Fruit fly (Drosophila melanogaster): Measurements from ENCODE around the gene CG11586.

CG11586 gene

dm6 chr3L:4307691-4308383 lies 45.6 kb upstream of the CG11586 start, which contains the start of gene dyl (continued):
- TF ChIP-seq CG18011 (GFP tag; optimal IDR thresholded peaks at IDR 0.05) (no peak), bab2 (GFP tag; optimal IDR thresholded peaks at IDR 0.05) (no peak), gem (tag; optimal IDR thresholded peaks at IDR 0.05) (no peak), CG18764 (GFP tag; optimal IDR thresholded peaks at IDR 0.05) (no peak), vvl (GFP tag; IDR thresholded peaks at IDR 0.05) (peak; percentile 55; the same call in 1 of the 2 replicates), oc (tag; optimal IDR thresholded peaks at IDR 0.05) (peak; percentile 68), CG12769 (tag; optimal IDR thresholded peaks at IDR 0.05) (peak; percentile 9), CG10543 (GFP tag; optimal IDR thresholded peaks at IDR 0.05) (no peak), chinmo (GFP tag; IDR thresholded peaks at IDR 0.05; ENCODE audit: partially characterized antibody) (no peak), Spps (tag; optimal IDR thresholded peaks at IDR 0.05) (no peak), CG17912 (GFP tag; optimal IDR thresholded peaks at IDR 0.05) (no peak), Atf6 (GFP tag; IDR thresholded peaks at IDR 0.05) (no peak), Deaf1 (tag; optimal IDR thresholded peaks at IDR 0.05) (peak; percentile 86), Pdp1 (GFP tag; optimal IDR thresholded peaks at IDR 0.05) (peak in 1 of 2 experiments; percentile 88), ind (GFP tag; optimal IDR thresholded peaks at IDR 0.05) (no peak), CG8089 (GFP tag; optimal IDR thresholded peaks at IDR 0.05) (no peak), MBD-R2 (GFP tag; IDR thresholded peaks at IDR 0.05) (no peak), sd (tag; optimal IDR thresholded peaks at IDR 0.05) (peak; percentile 33), p53 (GFP tag; optimal IDR thresholded peaks at IDR 0.05) (no peak), gsb-n (tag; optimal IDR thresholded peaks at IDR 0.05) (peak; percentile 13)

- TF ChIP-seq Camta (GFP tag; optimal IDR thresholded peaks at IDR 0.05) (no peak), croc (GFP tag; conservative IDR thresholded peaks at IDR 0.05) (no peak), CG18262 (tag; optimal IDR thresholded peaks at IDR 0.05) (no peak), lmd (GFP tag; IDR thresholded peaks at IDR 0.05) (no peak), Opbp (GFP tag; IDR thresholded peaks at IDR 0.05; ENCODE audit: partially characterized antibody) (no peak), CG32772 (GFP tag; IDR thresholded peaks at IDR 0.05) (no peak), Rfx (GFP tag; IDR thresholded peaks at IDR 0.05) (no peak), CG13775 (GFP tag; optimal IDR thresholded peaks at IDR 0.05) (no peak), CG4730 (GFP tag; IDR thresholded peaks at IDR 0.05) (no peak), Spps (tag; optimal IDR thresholded peaks at IDR 0.05) (no peak), Fer3 (tag; optimal IDR thresholded peaks at IDR 0.05) (no peak), C15 (GFP tag; IDR thresholded peaks at IDR 0.05) (no peak), twi (tag; optimal IDR thresholded peaks at IDR 0.05) (no peak), nom (GFP tag; optimal IDR thresholded peaks at IDR 0.05) (peak; percentile 25), ci (GFP tag; IDR thresholded peaks at IDR 0.05) (0 out of 3 replicates have a peak, but pooled peaks have one; percentile 8), gt (GFP tag; IDR thresholded peaks at IDR 0.05) (no peak), vnd (GFP tag; IDR thresholded peaks at IDR 0.05; ENCODE audit: partially characterized antibody) (no peak), CG1792 (GFP tag; optimal IDR thresholded peaks at IDR 0.05) (no peak), Xrp1 (GFP tag; IDR thresholded peaks at IDR 0.05) (peak; percentile 44; the same call in 1 of the 2 replicates), CG4820 (GFP tag; optimal IDR thresholded peaks at IDR 0.05) (no peak), Dp (GFP tag; optimal IDR thresholded peaks at IDR 0.05) (no peak), schlank (tag; optimal IDR thresholded peaks at IDR 0.05) (no peak), CG33557 (GFP tag; optimal IDR thresholded peaks at IDR 0.05) (no peak), Gsc (GFP tag; IDR thresholded peaks at IDR 0.05) (no peak), CG13424 (tag; optimal IDR thresholded peaks at IDR 0.05) (no peak), Doc2 (GFP tag; IDR thresholded peaks at IDR 0.05) (no peak), Ets65A (GFP tag) (peak; percentile 85), gem (tag; optimal IDR thresholded peaks at IDR 0.05) (peak; percentile 16), CG6791 (GFP tag; IDR thresholded peaks at IDR 0.05; ENCODE audit: partially characterized antibody) (no peak), Lpt (GFP tag; optimal IDR thresholded peaks at IDR 0.05) (no peak)
These were observed 42.1 kb upstream of the CG11586 start for dm6 chr3L:4304244-4304959.

All from whole organism, embryonic.